Fruit fly (Drosophila melanogaster) whole organism, pupa: ENCODE measurements around the gene DEF8.

Experiments
- CG10348 ChIP-seq: fragments of 200-800 bp; sonication (Bioruptor generic); IDR thresholded peaks from 2 replicates; pipeline ENCODE4 v1.3.6; 2022; ENCODE audit warnings: missing biosample characterization, missing genetic modification characterization
- CG17806 ChIP-seq: fragments of 200-800 bp; sonication (Bioruptor generic); optimal IDR thresholded peaks from 2 replicates; lab custom pipeline; 2018; ENCODE audit warnings: missing biosample characterization, mild to moderate bottlenecking, missing genetic modification characterization, moderate library complexity
- CG34367 ChIP-seq: fragments of 200-800 bp; sonication (Bioruptor generic); optimal IDR thresholded peaks from 2 replicates; lab custom pipeline; 2018; ENCODE audit warnings: missing biosample characterization, mild to moderate bottlenecking, missing genetic modification characterization
- D1 ChIP-seq: fragments of 200-800 bp; sonication (Bioruptor generic); optimal IDR thresholded peaks from 2 replicates; lab custom pipeline; 2018; ENCODE audit warnings: missing biosample characterization, mild to moderate bottlenecking, missing genetic modification characterization, moderate library complexity
- EcR ChIP-seq: fragments of 200-800 bp; sonication (Bioruptor generic); optimal IDR thresholded peaks from 3 replicates; lab custom pipeline; 2019; ENCODE audit warnings: missing biosample characterization, missing genetic modification characterization, mild to moderate bottlenecking, moderate library complexity, missing genetic modification reagents
- fd96Ca ChIP-seq: fragments of 200-800 bp; sonication (Bioruptor generic); IDR thresholded peaks from 3 replicates; pipeline ENCODE4 v1.3.6; 2022; ENCODE audit warnings: missing biosample characterization, missing genetic modification characterization
- gl ChIP-seq: fragments of 200-800 bp; sonication (Bioruptor generic); optimal IDR thresholded peaks from 2 replicates; lab custom pipeline; 2018; ENCODE audit warnings: missing biosample characterization, mild to moderate bottlenecking, missing genetic modification characterization
- rn ChIP-seq: fragments of 200-800 bp; sonication (Bioruptor generic); IDR thresholded peaks from 2 replicates; pipeline ENCODE4 v1.3.6; 2022; ENCODE audit warnings: missing biosample characterization, missing genetic modification characterization

dm6 chr3L:12175382-12175781 lies 43.4 kb downstream of the DEF8 start, which contains the start of gene Rh7:
- TF ChIP-seq rn (GFP tag; lab: Robert Waterston, UW), result no peak
- TF ChIP-seq CG10348 (GFP tag; lab: Robert Waterston, UW), result no peak
- no peak for TF ChIP-seq fd96Ca (GFP tag; lab: Robert Waterston, UW)
- no peak for TF ChIP-seq EcR (GFP tag; lab: Kevin White, UChicago)
- no peak for TF ChIP-seq CG17806 (tag; lab: Kevin White, UChicago)
- no peak for TF ChIP-seq D1
- no peak for TF ChIP-seq gl
- no peak for TF ChIP-seq CG34367 (tag; lab: Kevin White, UChicago)
